Fruit fly (Drosophila melanogaster) whole organism, pupa: ENCODE results near the gene CG17134.

Source experiments
- CG15710 ChIP-seq: fragments of 200-800 bp; sonication (Bioruptor generic); optimal IDR thresholded peaks from 2 replicates; lab custom pipeline; 2018; ENCODE audit warnings: missing biosample characterization, mild to moderate bottlenecking, missing genetic modification characterization, moderate library complexity
- CG32121 ChIP-seq: fragments of 200-800 bp; sonication (Bioruptor generic); IDR thresholded peaks from 2 replicates; pipeline ENCODE4 v1.3.6; 2022; ENCODE audit warnings: missing biosample characterization, missing genetic modification characterization
- CG4496 ChIP-seq: fragments of 200-800 bp; sonication (Bioruptor generic); IDR thresholded peaks from 3 replicates; pipeline ENCODE4 v1.3.6; 2022; ENCODE audit warnings: missing biosample characterization, missing genetic modification characterization
- CG8159 ChIP-seq: fragments of 200-800 bp; sonication (Bioruptor generic); optimal IDR thresholded peaks from 3 replicates; lab custom pipeline; 2018; ENCODE audit warnings: missing biosample characterization, mild to moderate bottlenecking, missing genetic modification characterization, moderate library complexity
- EcR ChIP-seq: fragments of 200-800 bp; sonication (Bioruptor generic); optimal IDR thresholded peaks from 3 replicates; lab custom pipeline; 2019; ENCODE audit warnings: missing biosample characterization, missing genetic modification characterization, mild to moderate bottlenecking, moderate library complexity, missing genetic modification reagents
- Ets98B ChIP-seq: fragments of 200-800 bp; sonication (Bioruptor generic); IDR thresholded peaks from 2 replicates; pipeline ENCODE4 v1.3.6; 2022; ENCODE audit warnings: missing biosample characterization, missing genetic modification characterization
- fd96Ca ChIP-seq: fragments of 200-800 bp; sonication (Bioruptor generic); IDR thresholded peaks from 3 replicates; pipeline ENCODE4 v1.3.6; 2022; ENCODE audit warnings: missing biosample characterization, missing genetic modification characterization
- gl ChIP-seq: fragments of 200-800 bp; sonication (Bioruptor generic); optimal IDR thresholded peaks from 2 replicates; lab custom pipeline; 2018; ENCODE audit warnings: missing biosample characterization, mild to moderate bottlenecking, missing genetic modification characterization
- rn ChIP-seq: fragments of 200-800 bp; sonication (Bioruptor generic); IDR thresholded peaks from 2 replicates; pipeline ENCODE4 v1.3.6; 2022; ENCODE audit warnings: missing biosample characterization, missing genetic modification characterization

DNA sequence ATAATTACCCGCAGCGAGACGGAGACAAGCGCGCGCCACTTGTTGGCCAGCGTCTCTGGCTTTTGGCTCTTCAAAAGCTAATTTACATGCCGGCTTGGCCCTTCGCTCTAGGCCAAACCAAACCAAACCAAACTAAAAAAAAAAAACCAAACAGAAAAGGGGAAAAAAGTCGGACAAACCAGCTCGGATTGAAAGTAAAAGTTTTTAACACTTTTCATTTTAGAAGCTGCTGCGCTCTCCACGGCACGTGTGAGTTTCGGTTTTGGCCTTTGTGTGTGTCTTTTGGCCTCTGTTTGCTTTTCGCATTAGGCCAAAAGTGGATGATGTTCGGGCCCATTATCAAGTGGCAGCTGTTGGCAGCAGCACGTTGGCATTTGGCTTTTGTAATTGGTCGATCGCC, 39.3 kb upstream of the CG17134 start:
- TF ChIP-seq Ets98B (GFP tag; lab: Robert Waterston, UW) (no peak), EcR (GFP tag; lab: Kevin White, UChicago) (no peak), fd96Ca (GFP tag; lab: Robert Waterston, UW) (no peak), CG8159 (no peak), CG32121 (GFP tag; lab: Robert Waterston, UW) (no peak), gl (tag; lab: Kevin White, UChicago) (no peak), CG15710 (tag; lab: Kevin White, UChicago) (no peak), CG4496 (GFP tag; lab: Robert Waterston, UW) (no peak), rn (GFP tag; lab: Robert Waterston, UW) (no peak)
